Fruit fly (Drosophila melanogaster) whole organism, wandering third instar larva: ENCODE results near the gene CG5162.

Experiments
- Abd-B ChIP-seq: fragments of >200 bp; optimal IDR thresholded peaks from 2 replicates; lab custom pipeline; 2017; ENCODE audit warnings: missing biosample characterization, missing genetic modification characterization
- Dif ChIP-seq: fragments of 200-275, 200-300 bp; sonication (Bioruptor generic); optimal IDR thresholded peaks from 2 replicates; lab custom pipeline; 2018; ENCODE audit warnings: missing biosample characterization, missing genetic modification characterization; ENCODE audit not compliant: partially characterized antibody
- HLH106 ChIP-seq: fragments of 200-800 bp; optimal IDR thresholded peaks from 3 replicates; lab custom pipeline; 2019; ENCODE audit warnings: missing biosample characterization, mild to moderate bottlenecking, missing genetic modification characterization, moderate library complexity
- Hnf4 ChIP-seq: fragments of 200-800 bp; sonication (Bioruptor generic); optimal IDR thresholded peaks from 2 replicates; lab custom pipeline; 2016; ENCODE audit warnings: missing biosample characterization, mild to moderate bottlenecking, missing genetic modification characterization
- Hr83 ChIP-seq: fragments of 200-300 bp; sonication (Bioruptor generic); optimal IDR thresholded peaks from 2 replicates; lab custom pipeline; 2016; ENCODE audit warnings: missing biosample characterization, mild to moderate bottlenecking, missing genetic modification characterization, moderate library complexity; ENCODE audit not compliant: poor library complexity, severe bottlenecking
- Mio ChIP-seq: sonication (Bioruptor generic); optimal IDR thresholded peaks from 2 replicates; lab custom pipeline; 2016; ENCODE audit warnings: missing biosample characterization, missing genetic modification characterization
- Myc ChIP-seq: fragments of >200 bp; optimal IDR thresholded peaks from 2 replicates; lab custom pipeline; 2017
- N ChIP-seq: fragments of >200 bp; optimal IDR thresholded peaks from 2 replicates; lab custom pipeline; 2018; ENCODE audit warnings: missing biosample characterization, missing external identifiers, missing genetic modification characterization
- OdsH ChIP-seq: fragments of 200-800 bp; sonication (Bioruptor generic); optimal IDR thresholded peaks from 2 replicates; lab custom pipeline; 2016; ENCODE audit warnings: missing biosample characterization, mild to moderate bottlenecking, missing genetic modification characterization
- Rel ChIP-seq, 2 experiments: fragments of 200-800 bp; sonication (Bioruptor generic) in 1 of 2; optimal IDR thresholded peaks; 2 replicates in 1 of 2; 3 replicates in 1 of 2; lab custom pipeline; 2016 to 2019; ENCODE audit warnings: mild to moderate bottlenecking in 2 of 2, missing biosample characterization in 2 of 2, missing genetic modification characterization in 2 of 2, moderate library complexity in 1 of 2
- Sp1 ChIP-seq: fragments of 200-800 bp; sonication (Bioruptor generic); optimal IDR thresholded peaks from 3 replicates; lab custom pipeline; 2019; ENCODE audit warnings: missing biosample characterization, mild to moderate bottlenecking, missing genetic modification characterization, moderate library complexity
- Vsx2 ChIP-seq: fragments of 200-300, 225-300 bp; sonication (Bioruptor generic); optimal IDR thresholded peaks from 2 replicates; lab custom pipeline; 2018; ENCODE audit warnings: missing biosample characterization, missing genetic modification characterization; ENCODE audit not compliant: partially characterized antibody
- br ChIP-seq: fragments of 200-800 bp; sonication (Bioruptor generic); optimal IDR thresholded peaks from 2 replicates; lab custom pipeline; 2016; ENCODE audit warnings: missing biosample characterization, missing genetic modification characterization
- brk ChIP-seq: fragments of 200-800 bp; sonication (Bioruptor generic); optimal IDR thresholded peaks from 2 replicates; lab custom pipeline; 2016; ENCODE audit warnings: missing biosample characterization, mild to moderate bottlenecking, missing genetic modification characterization
- dl ChIP-seq, 2 experiments: fragments of 175-275, 200-275 bp in 1 of 2; fragments of 200-275 bp in 1 of 2; sonication (Bioruptor generic); optimal IDR thresholded peaks; lab custom pipeline; 2018; ENCODE audit warnings: mild to moderate bottlenecking in 2 of 2, missing biosample characterization in 2 of 2, missing genetic modification characterization in 2 of 2, moderate library complexity in 2 of 2; ENCODE audit not compliant: partially characterized antibody in 2 of 2, insufficient read depth in 1 of 2
- dmrt93B ChIP-seq: fragments of 200-800 bp; sonication (Bioruptor generic); optimal IDR thresholded peaks from 2 replicates; lab custom pipeline; 2018; ENCODE audit warnings: missing biosample characterization, mild to moderate bottlenecking, missing genetic modification characterization
- dsf ChIP-seq: sonication (Bioruptor generic); optimal IDR thresholded peaks from 2 replicates; lab custom pipeline; 2016; ENCODE audit warnings: missing biosample characterization, missing genetic modification characterization, borderline replicate concordance
- ey ChIP-seq: fragments of 200-800 bp; sonication (Bioruptor generic); optimal IDR thresholded peaks from 2 replicates; lab custom pipeline; 2016; ENCODE audit warnings: missing biosample characterization, missing genetic modification characterization
- foxo ChIP-seq, 2 experiments: fragments of 200-800 bp; sonication (Bioruptor generic); optimal IDR thresholded peaks; 2 replicates in 1 of 2; 3 replicates in 1 of 2; lab custom pipeline; 2016 to 2017; ENCODE audit warnings: missing biosample characterization in 2 of 2, missing genetic modification characterization in 2 of 2
- h ChIP-seq: fragments of 200-800 bp; sonication (Bioruptor generic); optimal IDR thresholded peaks from 3 replicates; lab custom pipeline; 2016; ENCODE audit warnings: missing biosample characterization, mild to moderate bottlenecking, missing genetic modification characterization
- lola ChIP-seq: fragments of >200 bp; optimal IDR thresholded peaks from 2 replicates; lab custom pipeline; 2017; ENCODE audit warnings: missing biosample characterization, missing genetic modification characterization
- pan ChIP-seq: fragments of >200 bp; optimal IDR thresholded peaks from 2 replicates; lab custom pipeline; 2017
- psq ChIP-seq: fragments of 200-800 bp; sonication (Bioruptor generic); optimal IDR thresholded peaks from 3 replicates; lab custom pipeline; 2017; ENCODE audit warnings: missing biosample characterization, mild to moderate bottlenecking, missing genetic modification characterization, moderate library complexity
- rgr ChIP-seq: fragments of 200-800 bp; sonication (Bioruptor generic); optimal IDR thresholded peaks from 3 replicates; lab custom pipeline; 2016; ENCODE audit warnings: missing biosample characterization, mild to moderate bottlenecking, missing genetic modification characterization
- sage ChIP-seq: fragments of 200-800 bp; sonication (Bioruptor generic); optimal IDR thresholded peaks from 2 replicates; lab custom pipeline; 2016; ENCODE audit warnings: missing biosample characterization, mild to moderate bottlenecking, missing genetic modification characterization
- tai ChIP-seq: sonication (Bioruptor generic); optimal IDR thresholded peaks from 2 replicates; lab custom pipeline; 2016; ENCODE audit warnings: missing biosample characterization, missing genetic modification characterization
- usp ChIP-seq: fragments of >200 bp; optimal IDR thresholded peaks from 2 replicates; lab custom pipeline; 2017; ENCODE audit warnings: missing biosample characterization, missing genetic modification characterization
- woc ChIP-seq: sonication (Bioruptor generic); optimal IDR thresholded peaks from 2 replicates; lab custom pipeline; 2016; ENCODE audit warnings: missing biosample characterization, mild to moderate bottlenecking, missing genetic modification characterization

CG5162 gene

DNA sequence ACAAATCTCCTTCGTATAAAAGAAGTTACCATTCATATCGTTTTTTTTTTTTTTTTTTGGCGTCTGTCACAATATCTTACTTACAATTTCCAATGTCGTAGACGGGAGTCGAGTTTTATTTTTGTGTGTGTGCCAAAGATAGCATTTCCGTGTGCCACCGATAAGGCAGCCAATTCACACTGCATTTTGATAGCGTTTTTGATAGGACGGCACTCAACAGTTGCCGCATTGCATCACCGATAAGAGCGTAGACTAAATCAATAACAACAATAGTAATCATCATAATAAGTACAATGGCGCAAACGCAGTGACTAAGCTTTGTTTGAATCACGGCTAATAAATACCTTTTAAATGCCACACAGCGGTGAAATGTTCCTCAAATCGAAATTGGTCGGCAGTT is 28.7 kb upstream of the CG5162 start:
- TF ChIP-seq br (GFP tag; lab: Kevin White, UChicago) (no peak), Sp1 (GFP tag; lab: Kevin White, UChicago) (no peak), Vsx2 (GFP tag; lab: Kevin White, UChicago) (no peak), Rel (GFP tag; optimal IDR thresholded peaks at IDR 0.05; lab: Kevin White, UChicago) (no peak), Rel (tag; optimal IDR thresholded peaks at IDR 0.05; lab: Kevin White, UChicago) (no peak), woc (GFP tag; lab: Kevin White, UChicago) (no peak), Dif (no peak), h (no peak), foxo (GFP tag; optimal IDR thresholded peaks at IDR 0.05; lab: Kevin White, UChicago) (no peak), Hr83 (GFP tag; lab: Kevin White, UChicago) (no peak), N (GFP tag; lab: Kevin White, UChicago) (no peak), rgr (GFP tag; lab: Kevin White, UChicago) (no peak), brk (GFP tag; lab: Kevin White, UChicago) (no peak), Abd-B (GFP tag; lab: Kevin White, UChicago) (no peak), sage (no peak), ey (GFP tag; lab: Kevin White, UChicago) (no peak), lola (GFP tag; lab: Kevin White, UChicago) (no peak)

DNA sequence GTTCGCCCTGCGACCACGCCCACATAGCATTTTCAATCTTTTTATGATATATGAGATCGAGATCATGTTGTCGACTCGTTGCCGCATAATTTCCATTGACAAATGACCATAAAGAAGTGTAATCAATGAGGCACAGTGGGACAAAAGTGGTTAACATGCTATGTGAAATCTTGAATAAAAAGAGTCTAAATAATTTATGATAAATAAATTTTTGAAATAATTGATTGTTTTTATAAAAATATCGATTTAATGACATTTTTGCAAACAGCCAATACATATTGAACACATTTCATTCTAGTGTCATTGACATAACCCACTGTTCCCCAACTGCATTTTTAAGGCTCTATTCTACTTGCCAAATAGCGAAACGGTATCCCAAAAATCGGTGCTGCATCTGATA is 27.6 kb upstream of the CG5162 start:
- TF ChIP-seq OdsH (GFP tag; lab: Kevin White, UChicago) (peak; percentile 20), rgr (GFP tag; lab: Kevin White, UChicago) (peak; percentile 32), dsf (GFP tag; lab: Kevin White, UChicago) (no peak), h (peak; percentile 16), sage (no peak), psq (GFP tag; lab: Kevin White, UChicago) (peak; percentile 36)

DNA sequence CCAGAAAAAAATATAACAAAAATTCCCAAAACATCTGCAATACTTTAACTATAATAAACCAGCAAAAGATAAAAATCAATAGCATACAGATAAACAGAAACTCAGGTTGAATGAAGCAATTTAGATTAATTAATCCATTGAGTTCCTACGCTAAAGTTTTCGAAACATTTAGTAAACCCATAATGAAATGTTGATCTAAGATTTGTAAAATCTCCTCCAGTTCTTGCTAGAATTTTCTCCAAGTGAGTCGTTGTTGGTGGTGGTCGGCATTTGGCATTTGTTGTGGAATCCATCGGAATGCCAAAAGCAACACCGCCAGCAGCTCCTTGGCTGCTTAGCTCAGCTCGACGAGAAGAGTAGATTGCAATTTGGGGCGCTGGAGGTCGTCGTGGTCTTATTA is 26.9 kb upstream of the CG5162 start:
- TF ChIP-seq woc (GFP tag; lab: Kevin White, UChicago) (no peak), dmrt93B (GFP tag; lab: Kevin White, UChicago) (no peak), HLH106 (peak; percentile 25), Hr83 (GFP tag; lab: Kevin White, UChicago) (no peak)

DNA sequence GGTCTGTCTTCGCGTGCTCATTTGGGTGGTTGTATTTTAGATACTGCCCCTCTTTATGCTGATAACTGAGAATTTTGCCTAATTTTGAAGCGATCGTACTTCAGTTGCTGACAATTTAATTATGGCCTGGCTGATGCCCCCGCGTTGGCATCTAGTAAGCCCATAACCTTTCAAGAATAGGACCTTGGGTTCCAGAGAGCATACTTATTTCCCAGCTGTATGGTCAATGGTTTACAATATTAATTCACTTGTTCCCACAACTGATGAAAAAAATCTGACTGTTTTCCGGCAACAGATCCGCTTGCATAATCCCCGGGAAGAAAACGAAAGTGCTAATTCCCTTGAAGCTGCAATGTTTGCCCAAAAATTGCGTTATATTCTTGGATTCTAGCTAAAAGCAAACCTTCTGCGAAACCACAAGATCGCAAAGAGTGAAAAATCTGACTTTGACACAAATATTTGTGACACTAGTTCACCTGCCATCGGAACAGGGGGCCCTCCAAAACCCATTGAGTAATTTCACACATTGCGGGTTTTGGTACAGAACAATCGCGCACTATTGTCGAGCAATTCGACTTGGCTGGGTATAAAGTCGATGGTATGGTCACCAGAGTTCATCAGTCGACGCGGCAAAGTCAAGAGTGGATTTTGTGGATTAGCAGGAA is 12.5 kb upstream of the CG5162 start, which contains the start of the genes TTLL1A and CG5070:
Gene TTLL1A, minus strand, starts transcription at position 101 of the 665 bp plus-strand sequence.
Gene CG5070, plus strand, starts transcription at position 615 of the 665 bp plus-strand sequence.
- no peak for TF ChIP-seq woc (GFP tag; lab: Kevin White, UChicago)
- TF ChIP-seq dmrt93B (GFP tag; lab: Kevin White, UChicago), result no peak
- no peak for TF ChIP-seq tai (GFP tag; lab: Kevin White, UChicago)
- TF ChIP-seq rgr (GFP tag; lab: Kevin White, UChicago), result no peak
- no peak for TF ChIP-seq ey (GFP tag; lab: Kevin White, UChicago)
- TF ChIP-seq usp (GFP tag; lab: Kevin White, UChicago), result no peak
- no peak for TF ChIP-seq foxo (GFP tag; optimal IDR thresholded peaks at IDR 0.05; lab: Kevin White, UChicago)
- TF ChIP-seq Rel (GFP tag; optimal IDR thresholded peaks at IDR 0.05; lab: Kevin White, UChicago), result no peak
- TF ChIP-seq Rel (tag; optimal IDR thresholded peaks at IDR 0.05; lab: Kevin White, UChicago), result no peak
- no peak for TF ChIP-seq OdsH (GFP tag; lab: Kevin White, UChicago)
- no peak for TF ChIP-seq Vsx2 (GFP tag; lab: Kevin White, UChicago)
- no peak for TF ChIP-seq br (GFP tag; lab: Kevin White, UChicago)
- TF ChIP-seq pan (lab: Kevin White, UChicago), result no peak
- no peak for TF ChIP-seq Mio

DNA sequence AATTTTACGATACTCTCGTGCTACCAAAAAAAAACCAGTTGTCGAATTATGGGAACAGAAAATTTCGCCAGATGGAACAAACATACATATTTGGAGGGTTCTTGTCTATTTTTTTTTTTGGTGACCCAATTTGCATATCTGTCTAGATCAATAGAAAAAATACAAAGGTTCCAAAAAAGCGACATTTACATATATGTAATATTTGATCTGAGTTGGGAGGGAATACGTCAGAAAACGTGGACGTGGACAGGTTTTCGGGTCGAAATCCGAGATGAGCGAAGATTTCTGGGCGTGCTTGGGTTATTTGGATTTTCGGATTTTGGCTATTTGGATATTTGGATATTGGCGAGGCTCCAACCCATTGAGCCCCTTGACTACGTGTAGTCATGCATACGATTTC is 10.1 kb upstream of the CG5162 start:
- TF ChIP-seq Rel (GFP tag; optimal IDR thresholded peaks at IDR 0.05; lab: Kevin White, UChicago) (no peak), Rel (tag; optimal IDR thresholded peaks at IDR 0.05; lab: Kevin White, UChicago) (no peak), dmrt93B (GFP tag; lab: Kevin White, UChicago) (no peak), OdsH (GFP tag; lab: Kevin White, UChicago) (no peak), Hnf4 (GFP tag; lab: Kevin White, UChicago) (no peak), psq (GFP tag; lab: Kevin White, UChicago) (no peak), dsf (GFP tag; lab: Kevin White, UChicago) (no peak), sage (no peak), Myc (lab: Kevin White, UChicago) (no peak), ey (GFP tag; lab: Kevin White, UChicago) (no peak), lola (GFP tag; lab: Kevin White, UChicago) (no peak), h (no peak), Abd-B (GFP tag; lab: Kevin White, UChicago) (no peak), dl (GFP tag; optimal IDR thresholded peaks at IDR 0.05; lab: Kevin White, UChicago; ENCODE audit: insufficient read depth in 1 of 2, partially characterized antibody in 2 of 2) (no peak)
